Worm (Caenorhabditis elegans): Measurements from ENCODE around the gene rsef-1.

rsef-1 gene

DNA sequence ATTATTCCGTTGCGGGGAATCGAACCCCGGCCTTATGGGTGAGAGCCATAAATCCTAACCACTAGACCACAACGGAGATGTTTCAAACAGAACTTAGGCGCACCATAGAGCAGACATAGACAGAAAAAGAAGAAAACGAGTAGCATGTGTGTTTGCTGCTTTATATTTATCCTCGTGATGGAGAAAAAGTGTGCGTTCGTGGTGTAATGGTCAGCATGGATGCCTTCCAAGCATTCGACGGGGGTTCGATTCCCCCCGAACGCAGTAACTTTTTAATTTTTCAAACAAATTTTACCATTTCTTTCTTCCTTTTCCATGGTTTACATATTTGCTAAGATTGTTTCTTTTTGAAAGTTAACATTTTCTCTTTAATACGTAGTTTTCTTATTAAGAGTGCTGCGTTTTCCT is 23.2 kb downstream of the rsef-1 start (continued):
- TF ChIP-seq cnd-1 (tag; optimal IDR thresholded peaks at IDR 0.05) (peak; percentile 87), unc-120 (tag; optimal IDR thresholded peaks at IDR 0.05; ENCODE audit: poor library complexity, severe bottlenecking) (peak; percentile 97), nhr-76 (tag; optimal IDR thresholded peaks at IDR 0.05) (no peak), ztf-11 (tag; optimal IDR thresholded peaks at IDR 0.05) (peak; percentile 60), sem-2 (GFP tag; optimal IDR thresholded peaks at IDR 0.05) (peak; percentile 86), ceh-43 (GFP tag; optimal IDR thresholded peaks at IDR 0.05) (peak; percentile 86), unc-39 (tag; optimal IDR thresholded peaks at IDR 0.05) (peak; percentile 49), nhr-2 (tag; optimal IDR thresholded peaks at IDR 0.05) (peak; percentile 34), ceh-39 (tag; optimal IDR thresholded peaks at IDR 0.05) (peak; percentile 1), blmp-1 (tag; optimal IDR thresholded peaks at IDR 0.05) (no peak), lsy-2 (tag; optimal IDR thresholded peaks at IDR 0.05) (peak; percentile 43)

ce11 chrX:3034203-3034602 is 25.0 kb downstream of the rsef-1 start, which contains the start of gene M02F4.2:
M02F4.2 (minus strand) TSS chrX:3034303.
- no peak for TF ChIP-seq lsy-2 (tag; optimal IDR thresholded peaks at IDR 0.05)
- TF ChIP-seq cnd-1 (tag; optimal IDR thresholded peaks at IDR 0.05) = no peak
- TF ChIP-seq ces-1 (GFP tag; optimal IDR thresholded peaks at IDR 0.05) = no peak
- TF ChIP-seq ceh-39 (tag; optimal IDR thresholded peaks at IDR 0.05) = no peak
- TF ChIP-seq ztf-11 (tag; optimal IDR thresholded peaks at IDR 0.05) = no peak
- no peak for TF ChIP-seq mls-2 (tag; optimal IDR thresholded peaks at IDR 0.05)
- no peak for TF ChIP-seq sptf-1 (tag; optimal IDR thresholded peaks at IDR 0.05)
- no peak for TF ChIP-seq blmp-1 (tag; optimal IDR thresholded peaks at IDR 0.05)
- TF ChIP-seq M03D4.4 (tag; optimal IDR thresholded peaks at IDR 0.05) = no peak
- no peak for TF ChIP-seq pha-4 (tag; optimal IDR thresholded peaks at IDR 0.05)
- no peak for TF ChIP-seq nhr-237 (tag; optimal IDR thresholded peaks at IDR 0.05)
- no peak for TF ChIP-seq zip-8 (tag; optimal IDR thresholded peaks at IDR 0.05)
- TF ChIP-seq nhr-2 (tag; optimal IDR thresholded peaks at IDR 0.05) = no peak
- no peak for TF ChIP-seq tbx-8 (GFP tag; optimal IDR thresholded peaks at IDR 0.05)
- TF ChIP-seq ceh-43 (GFP tag; optimal IDR thresholded peaks at IDR 0.05) = no peak
- TF ChIP-seq hlh-1 (tag; optimal IDR thresholded peaks at IDR 0.05) = no peak
- TF ChIP-seq unc-39 (tag; optimal IDR thresholded peaks at IDR 0.05) = no peak

DNA sequence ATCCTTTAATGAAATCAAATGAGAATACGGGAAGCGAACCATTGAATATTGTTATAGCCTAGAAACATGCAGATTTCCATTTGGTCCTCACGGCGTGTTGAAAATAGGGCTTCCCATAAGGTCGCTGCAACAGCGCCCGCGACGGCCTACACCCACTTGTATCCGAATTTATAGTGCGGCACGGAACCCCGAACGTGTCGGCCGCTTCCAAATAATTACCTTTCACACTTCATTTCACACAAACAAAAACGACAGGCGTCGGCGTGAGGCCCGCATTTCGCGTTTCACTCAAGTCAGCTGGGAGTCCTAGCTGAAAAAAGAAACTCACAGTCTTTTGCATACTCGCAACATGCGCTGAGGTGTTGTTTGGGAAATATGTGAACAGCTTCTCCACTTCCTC is 25.7 kb downstream of the rsef-1 start:
- no peak for TF ChIP-seq ceh-39 (tag; optimal IDR thresholded peaks at IDR 0.05)
- TF ChIP-seq nhr-76 (tag; optimal IDR thresholded peaks at IDR 0.05) = no peak
- no peak for TF ChIP-seq flh-1 (GFP tag; optimal IDR thresholded peaks at IDR 0.05)
- TF ChIP-seq nhr-28 (tag; optimal IDR thresholded peaks at IDR 0.05) = no peak

- TF ChIP-seq mls-2 (tag; optimal IDR thresholded peaks at IDR 0.05) = no peak
- no peak for TF ChIP-seq ceh-39 (tag; optimal IDR thresholded peaks at IDR 0.05)
- no peak for TF ChIP-seq sem-2 (GFP tag; optimal IDR thresholded peaks at IDR 0.05)
- no peak for TF ChIP-seq nhr-12 (tag; optimal IDR thresholded peaks at IDR 0.05)
These were observed 27.7 kb downstream of the rsef-1 start, which contains the start of gene clec-265 for ce11 chrX:3031484-3031883. clec-265 (plus strand) TSS chrX:3031783.

DNA sequence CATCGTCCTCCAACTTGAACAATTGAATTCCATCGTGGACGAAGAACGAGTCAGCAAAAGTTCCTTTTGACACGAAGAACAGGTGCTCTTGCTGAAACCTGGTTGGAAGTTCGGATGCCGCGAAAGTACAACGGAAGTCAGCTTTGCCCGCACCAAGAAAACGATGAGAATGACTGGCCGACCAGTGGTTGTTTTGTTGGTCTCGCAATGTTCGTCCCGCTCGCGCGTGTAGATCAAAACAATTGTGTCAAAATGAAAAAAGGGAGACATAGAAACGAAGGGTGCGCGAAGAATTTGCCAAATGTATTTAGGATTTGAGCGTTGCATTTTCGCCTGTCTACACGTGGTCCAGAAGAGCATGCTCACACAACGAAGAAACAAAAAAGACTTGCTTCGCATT is 30.2 kb downstream of the rsef-1 start, which contains the start of gene M02F4.1:
TSS of gene M02F4.1 (minus strand) at position 101 of the 400 bp plus-strand sequence.
- TF ChIP-seq zip-8 (tag; optimal IDR thresholded peaks at IDR 0.05) = no peak
- TF ChIP-seq blmp-1 (tag; optimal IDR thresholded peaks at IDR 0.05) = no peak
- no peak for TF ChIP-seq ceh-43 (GFP tag; optimal IDR thresholded peaks at IDR 0.05)
- no peak for TF ChIP-seq ztf-11 (tag; optimal IDR thresholded peaks at IDR 0.05)
- no peak for TF ChIP-seq elt-1 (tag; optimal IDR thresholded peaks at IDR 0.05; ENCODE audit: borderline replicate concordance, insufficient read depth)
- TF ChIP-seq nhr-28 (tag; optimal IDR thresholded peaks at IDR 0.05) = no peak
- no peak for TF ChIP-seq nhr-12 (tag; optimal IDR thresholded peaks at IDR 0.05)
- TF ChIP-seq elt-3 (tag; optimal IDR thresholded peaks at IDR 0.05) = no peak
- TF ChIP-seq tbx-8 (GFP tag; optimal IDR thresholded peaks at IDR 0.05) = no peak
- no peak for TF ChIP-seq sem-2 (GFP tag; optimal IDR thresholded peaks at IDR 0.05)
- no peak for TF ChIP-seq hlh-1 (tag; optimal IDR thresholded peaks at IDR 0.05)
- no peak for TF ChIP-seq M03D4.4 (tag; optimal IDR thresholded peaks at IDR 0.05)
- TF ChIP-seq flh-1 (GFP tag; optimal IDR thresholded peaks at IDR 0.05) = no peak
- TF ChIP-seq mab-5 (tag; optimal IDR thresholded peaks at IDR 0.05) = no peak
- no peak for TF ChIP-seq lin-13 (tag; optimal IDR thresholded peaks at IDR 0.05)
- TF ChIP-seq unc-62 (GFP tag; optimal IDR thresholded peaks at IDR 0.05) = no peak

DNA sequence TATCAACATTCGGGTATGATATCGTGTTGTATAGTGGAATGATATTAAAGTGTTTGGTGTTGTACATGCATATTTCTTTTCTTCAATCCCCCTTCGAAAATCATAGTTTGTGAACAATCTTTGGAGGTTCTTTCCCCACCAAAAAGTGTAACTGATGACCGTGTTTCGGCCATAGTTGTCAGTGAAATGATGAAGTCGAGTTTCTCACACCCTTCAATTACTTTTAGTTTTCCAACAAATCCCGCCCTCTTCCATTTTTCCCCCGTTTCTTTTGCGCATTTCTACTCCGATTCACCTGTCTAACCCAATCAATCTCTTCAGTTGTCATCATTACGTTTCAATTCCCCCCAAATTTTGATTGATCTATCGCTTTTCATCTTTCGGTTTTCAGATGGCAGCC is 34.1 kb downstream of the rsef-1 start:
- TF ChIP-seq tbx-8 (GFP tag; optimal IDR thresholded peaks at IDR 0.05) = no peak
- TF ChIP-seq ceh-83 (GFP tag; optimal IDR thresholded peaks at IDR 0.05) = no peak
- TF ChIP-seq nhr-237 (tag; optimal IDR thresholded peaks at IDR 0.05) = no peak
- no peak for TF ChIP-seq ces-1 (GFP tag; optimal IDR thresholded peaks at IDR 0.05)
- TF ChIP-seq lsy-2 (tag; optimal IDR thresholded peaks at IDR 0.05) = no peak
- TF ChIP-seq ceh-43 (GFP tag; optimal IDR thresholded peaks at IDR 0.05) = no peak
- peak; percentile 41 for TF ChIP-seq unc-62 (GFP tag; optimal IDR thresholded peaks at IDR 0.05)
- no peak for TF ChIP-seq M03D4.4 (tag; optimal IDR thresholded peaks at IDR 0.05)
- no peak for TF ChIP-seq drap-1 (GFP tag; optimal IDR thresholded peaks at IDR 0.05)

Measured in whole organism, mixed stage, embryonic.